3 fruit fly cellular contexts compared by ENCODE assay signal in genomic region chr3R:30531129-30531708, dm6.
TF ChIP-seq lines count a peak whose summit lies in the region.

No protein-coding gene starts in this region.

- TF ChIP-seq CTCF in whole organism, embryonic (GFP tag; optimal IDR thresholded peaks at IDR 0.05; lab: Kevin White, UChicago) = no peak

TF ChIP-seq in whole organism, embryonic, 481 proteins besides CTCF, POLR2A, EP300 and RAD21 (continues in another document):
- TF ChIP-seq zen2 (GFP tag; IDR thresholded peaks at IDR 0.05; lab: Robert Waterston, UW; ENCODE audit: partially characterized antibody) (no peak), CG15696 (tag; optimal IDR thresholded peaks at IDR 0.05; lab: Kevin White, UChicago) (no peak), klu (GFP tag; IDR thresholded peaks at IDR 0.05; lab: Robert Waterston, UW) (no peak), CG18262 (tag; optimal IDR thresholded peaks at IDR 0.05; lab: Kevin White, UChicago) (peak; percentile 37), Hey (tag; optimal IDR thresholded peaks at IDR 0.05; lab: Kevin White, UChicago) (no peak), dmrt99B (tag; optimal IDR thresholded peaks at IDR 0.05; lab: Kevin White, UChicago) (peak; percentile 50), CG17328 (GFP tag; IDR thresholded peaks at IDR 0.05; lab: Robert Waterston, UW) (no peak), pfk (GFP tag; optimal IDR thresholded peaks at IDR 0.05; lab: Kevin White, UChicago) (no peak), Hr51 (GFP tag; optimal IDR thresholded peaks at IDR 0.05; lab: Kevin White, UChicago) (peak in 1 of 2 experiments; percentile 39), CG9876 (GFP tag; optimal IDR thresholded peaks at IDR 0.05; lab: Kevin White, UChicago) (no peak), CG12155 (GFP tag; optimal IDR thresholded peaks at IDR 0.05; lab: Kevin White, UChicago) (no peak), CG8089 (GFP tag; optimal IDR thresholded peaks at IDR 0.05; lab: Kevin White, UChicago) (no peak), al (GFP tag; IDR thresholded peaks at IDR 0.05; lab: Robert Waterston, UW) (no peak), Asciz (GFP tag; optimal IDR thresholded peaks at IDR 0.05; lab: Kevin White, UChicago) (no peak), sens-2 (GFP tag; IDR thresholded peaks at IDR 0.05; lab: Robert Waterston, UW) (no peak), Fer1 (GFP tag; optimal IDR thresholded peaks at IDR 0.05; lab: Kevin White, UChicago) (no peak), CG2678 (tag; optimal IDR thresholded peaks at IDR 0.05; lab: Kevin White, UChicago) (peak; percentile 47), pros (GFP tag; optimal IDR thresholded peaks at IDR 0.05; lab: Kevin White, UChicago) (no peak), Oli (tag; optimal IDR thresholded peaks at IDR 0.05; lab: Kevin White, UChicago) (peak; percentile 10), dmrt11E (tag; optimal IDR thresholded peaks at IDR 0.05; lab: Kevin White, UChicago) (peak; percentile 6), CG2120 (GFP tag; optimal IDR thresholded peaks at IDR 0.05; lab: Kevin White, UChicago) (no peak), kay (GFP tag; optimal IDR thresholded peaks at IDR 0.05; lab: Kevin White, UChicago) (no peak), CG10274 (GFP tag; optimal IDR thresholded peaks at IDR 0.05; lab: Kevin White, UChicago) (no peak), D (optimal IDR thresholded peaks at IDR 0.05; lab: Kevin White, UChicago) (no peak), D (GFP tag; optimal IDR thresholded peaks at IDR 0.05; lab: Kevin White, UChicago) (peak; percentile 9), CG9437 (GFP tag; optimal IDR thresholded peaks at IDR 0.05; lab: Kevin White, UChicago) (no peak), CG31224 (GFP tag; IDR thresholded peaks at IDR 0.05; lab: Robert Waterston, UW) (no peak), CG7786 (GFP tag; optimal IDR thresholded peaks at IDR 0.05; lab: Kevin White, UChicago) (no peak), trem (tag; optimal IDR thresholded peaks at IDR 0.05; lab: Kevin White, UChicago) (no peak), CG13424 (tag; optimal IDR thresholded peaks at IDR 0.05; lab: Kevin White, UChicago) (peak; percentile 18), schlank (tag; optimal IDR thresholded peaks at IDR 0.05; lab: Kevin White, UChicago) (no peak), Oaz (GFP tag; IDR thresholded peaks at IDR 0.05; lab: Robert Waterston, UW) (no peak)

TF ChIP-seq in whole organism, prepupa, 60 proteins besides CTCF, POLR2A, EP300 and RAD21 (continues in another document):
- peak; percentile 59 for TF ChIP-seq CG8119 (GFP tag; IDR thresholded peaks at IDR 0.05; lab: Robert Waterston, UW)
- TF ChIP-seq topi (GFP tag; optimal IDR thresholded peaks at IDR 0.05; lab: Kevin White, UChicago) = no peak
- no peak for TF ChIP-seq svp (GFP tag; lab: Kevin White, UChicago)
- TF ChIP-seq Eip93F (GFP tag; optimal IDR thresholded peaks at IDR 0.05; lab: Kevin White, UChicago) = no peak
- no peak for TF ChIP-seq fd59A (GFP tag; optimal IDR thresholded peaks at IDR 0.05; lab: Kevin White, UChicago)
- peak; percentile 23 for TF ChIP-seq Lpt (GFP tag; optimal IDR thresholded peaks at IDR 0.05; lab: Kevin White, UChicago)
- peak; percentile 80; the same call in 2 of the 3 replicates for TF ChIP-seq eg (GFP tag; IDR thresholded peaks at IDR 0.05; lab: Robert Waterston, UW)
- TF ChIP-seq net (GFP tag; optimal IDR thresholded peaks at IDR 0.05; lab: Kevin White, UChicago) = no peak
- no peak for TF ChIP-seq Blimp-1 (GFP tag; optimal IDR thresholded peaks at IDR 0.05; lab: Kevin White, UChicago)
- TF ChIP-seq CG11762 (GFP tag; optimal IDR thresholded peaks at IDR 0.05; lab: Kevin White, UChicago; ENCODE audit: insufficient read depth) = no peak
- no peak for TF ChIP-seq Smox (GFP tag; optimal IDR thresholded peaks at IDR 0.05; lab: Kevin White, UChicago)
- peak in 1 of 2 experiments; percentile 35 for TF ChIP-seq salr (GFP tag; optimal IDR thresholded peaks at IDR 0.05; lab: Kevin White, UChicago)
- peak; percentile 45 for TF ChIP-seq CG32006 (GFP tag; optimal IDR thresholded peaks at IDR 0.05; lab: Kevin White, UChicago)
- no peak for TF ChIP-seq Eip75B (GFP tag; optimal IDR thresholded peaks at IDR 0.05; lab: Kevin White, UChicago)
- TF ChIP-seq CG10631 (GFP tag; optimal IDR thresholded peaks at IDR 0.05; lab: Kevin White, UChicago) = no peak
- no peak for TF ChIP-seq CG7368 (GFP tag; optimal IDR thresholded peaks at IDR 0.05; lab: Kevin White, UChicago)
- TF ChIP-seq fd85E (GFP tag; optimal IDR thresholded peaks at IDR 0.05; lab: Kevin White, UChicago) = no peak
- TF ChIP-seq CG15336 (GFP tag; IDR thresholded peaks at IDR 0.05; lab: Robert Waterston, UW) = peak; percentile 68
- TF ChIP-seq OdsH (GFP tag; optimal IDR thresholded peaks at IDR 0.05; lab: Kevin White, UChicago) = peak; percentile 12
- no peak for TF ChIP-seq esn (GFP tag; optimal IDR thresholded peaks at IDR 0.05; lab: Kevin White, UChicago)
- 0 out of 2 replicates have a peak, but pooled peaks have one; percentile 8 for TF ChIP-seq Gug (GFP tag; IDR thresholded peaks at IDR 0.05; lab: Robert Waterston, UW)
- TF ChIP-seq CG8632 (GFP tag; optimal IDR thresholded peaks at IDR 0.05; lab: Kevin White, UChicago) = no peak
- peak; percentile 56 for TF ChIP-seq CG6276 (GFP tag; optimal IDR thresholded peaks at IDR 0.05; lab: Kevin White, UChicago)
- peak; percentile 50 for TF ChIP-seq Hr4 (GFP tag; optimal IDR thresholded peaks at IDR 0.05; lab: Kevin White, UChicago)
- TF ChIP-seq CG4318 (GFP tag; optimal IDR thresholded peaks at IDR 0.05; lab: Kevin White, UChicago) = no peak
- no peak for TF ChIP-seq CG6854 (GFP tag; optimal IDR thresholded peaks at IDR 0.05; lab: Kevin White, UChicago)
- TF ChIP-seq vri (GFP tag; optimal IDR thresholded peaks at IDR 0.05; lab: Kevin White, UChicago) = no peak
- no peak for TF ChIP-seq Sox15 (GFP tag; optimal IDR thresholded peaks at IDR 0.05; lab: Kevin White, UChicago)
- peak; percentile 37 for TF ChIP-seq Eip78C (GFP tag; lab: Kevin White, UChicago)
- no peak for TF ChIP-seq CG11294 (GFP tag; IDR thresholded peaks at IDR 0.05; lab: Robert Waterston, UW)
- TF ChIP-seq CG6792 (GFP tag; optimal IDR thresholded peaks at IDR 0.05; lab: Kevin White, UChicago) = no peak
- TF ChIP-seq pdm3 (GFP tag; optimal IDR thresholded peaks at IDR 0.05; lab: Kevin White, UChicago) = no peak
- no peak for TF ChIP-seq CG1621 (tag; optimal IDR thresholded peaks at IDR 0.05; lab: Kevin White, UChicago)
- no peak for TF ChIP-seq Sox14 (GFP tag; optimal IDR thresholded peaks at IDR 0.05; lab: Kevin White, UChicago)

TF ChIP-seq in whole organism, pupa, 21 proteins besides CTCF, POLR2A, EP300 and RAD21:
- TF ChIP-seq rn (GFP tag; IDR thresholded peaks at IDR 0.05; lab: Robert Waterston, UW) (no peak), CG9948 (tag; optimal IDR thresholded peaks at IDR 0.05; lab: Kevin White, UChicago) (no peak), CG4496 (GFP tag; IDR thresholded peaks at IDR 0.05; lab: Robert Waterston, UW) (peak; percentile 64), Ets98B (GFP tag; IDR thresholded peaks at IDR 0.05; lab: Robert Waterston, UW) (peak; percentile 52; the same call in 1 of the 2 replicates), Pif1B (GFP tag; optimal IDR thresholded peaks at IDR 0.05; lab: Kevin White, UChicago) (no peak), CG17806 (tag; optimal IDR thresholded peaks at IDR 0.05; lab: Kevin White, UChicago) (no peak), EcR (GFP tag; optimal IDR thresholded peaks at IDR 0.05; lab: Kevin White, UChicago) (no peak), CG10348 (GFP tag; IDR thresholded peaks at IDR 0.05; lab: Robert Waterston, UW) (no peak), Pif1A (GFP tag; optimal IDR thresholded peaks at IDR 0.05; lab: Kevin White, UChicago) (peak; percentile 3), CG14655 (GFP tag; optimal IDR thresholded peaks at IDR 0.05; lab: Kevin White, UChicago) (peak; percentile 59), CG8301 (tag; optimal IDR thresholded peaks at IDR 0.05; lab: Kevin White, UChicago) (peak; percentile 53), Snoo (tag; optimal IDR thresholded peaks at IDR 0.05; lab: Kevin White, UChicago) (no peak), gl (tag; optimal IDR thresholded peaks at IDR 0.05; lab: Kevin White, UChicago) (no peak), CG32121 (GFP tag; IDR thresholded peaks at IDR 0.05; lab: Robert Waterston, UW) (no peak; the same call in 1 of the 2 replicates), CG15710 (tag; optimal IDR thresholded peaks at IDR 0.05; lab: Kevin White, UChicago) (no peak), CG34367 (tag; optimal IDR thresholded peaks at IDR 0.05; lab: Kevin White, UChicago) (no peak), CG8159 (tag; optimal IDR thresholded peaks at IDR 0.05; lab: Kevin White, UChicago) (no peak), D1 (tag; optimal IDR thresholded peaks at IDR 0.05; lab: Kevin White, UChicago) (no peak), CG12605 (GFP tag; IDR thresholded peaks at IDR 0.05; lab: Robert Waterston, UW) (peak; percentile 56; the same call in 1 of the 2 replicates), CG13204 (GFP tag; optimal IDR thresholded peaks at IDR 0.05; lab: Kevin White, UChicago) (no peak), fd96Ca (GFP tag; IDR thresholded peaks at IDR 0.05; lab: Robert Waterston, UW) (peak; percentile 73; the same call in 2 of the 3 replicates)

Comparison
In these comparisons a context has a peak if more than half of its experiments do, and no peak if none do; other contexts are left out.
1. Of the 7 proteins assayed by ChIP-seq in both whole organism, embryonic and whole organism, prepupa: peak only in whole organism, embryonic: Sox102F; only in whole organism, prepupa: Gug and Lpt; in both: none; in neither: 4.